Worm (Caenorhabditis elegans) whole organism, L1 larva: ENCODE results near the gene F22E12.3.

Experiments
- Y116A8C.19 ChIP-seq: sonication (generic microtip); optimal IDR thresholded peaks from 2 replicates; lab custom pipeline; 2016; ENCODE audit warnings: missing compliant biosample characterization, missing genetic modification characterization, borderline replicate concordance
- fos-1 ChIP-seq: fragments of 150-350 bp; optimal IDR thresholded peaks from 2 replicates; lab custom pipeline; 2014; ENCODE audit warnings: missing biosample characterization, missing genetic modification characterization
- lsy-2 ChIP-seq, 2 experiments: fragments of 150-350 bp; optimal IDR thresholded peaks; 2 replicates each; lab custom pipeline; 2014; ENCODE audit warnings: missing biosample characterization in 2 of 2, missing genetic modification characterization in 2 of 2
- nhr-19 ChIP-seq: fragments of 200-800 bp; sonication (Bioruptor generic); conservative IDR thresholded peaks from 2 replicates; pipeline ENCODE4 v1.3.6; 2022; ENCODE audit warnings: missing genetic modification characterization, missing compliant biosample characterization

DNA sequence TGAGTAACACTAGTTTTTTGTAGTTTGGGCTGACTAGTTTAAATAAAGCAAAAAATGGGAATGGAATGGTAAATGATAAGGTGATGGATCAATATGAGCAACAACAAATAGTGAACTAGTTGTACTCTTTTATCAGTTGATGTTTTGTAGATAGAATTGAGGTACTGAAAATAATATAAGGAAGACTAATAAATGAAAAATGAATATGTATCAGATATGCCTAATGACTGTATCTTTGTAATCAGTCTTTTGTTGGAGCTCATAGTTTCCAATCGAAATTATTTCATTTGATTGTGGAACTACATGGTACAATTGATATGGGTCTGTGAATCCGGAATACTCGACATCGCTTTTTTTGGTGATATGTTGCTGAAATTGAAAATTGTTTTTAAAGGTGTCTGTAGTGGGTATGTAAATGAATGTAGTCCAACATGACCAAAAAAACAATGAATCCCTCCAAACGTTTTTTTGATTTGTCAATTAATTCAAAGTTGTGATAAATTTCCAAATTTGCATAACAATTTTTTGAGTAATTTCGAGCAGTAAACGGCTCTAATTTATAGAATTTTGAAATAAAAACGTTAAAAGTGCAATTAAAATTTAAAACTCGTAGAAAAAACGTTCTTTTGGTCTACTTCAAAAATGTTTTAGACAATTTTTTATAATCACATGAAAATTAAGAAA, 53.0 kb downstream of the F22E12.3 start, which contains the start of gene F15H10.12:
- TF ChIP-seq Y116A8C.19 (no peak), fos-1 (tag; lab: Kevin White, UChicago) (no peak), nhr-19 (GFP tag; lab: Robert Waterston, UW) (no peak), lsy-2 (tag; optimal IDR thresholded peaks at IDR 0.05; lab: Kevin White, UChicago) (no peak)
